Fruit fly (Drosophila melanogaster): ENCODE measurements around the gene Cpr11A.

Gene Cpr11A

DNA sequence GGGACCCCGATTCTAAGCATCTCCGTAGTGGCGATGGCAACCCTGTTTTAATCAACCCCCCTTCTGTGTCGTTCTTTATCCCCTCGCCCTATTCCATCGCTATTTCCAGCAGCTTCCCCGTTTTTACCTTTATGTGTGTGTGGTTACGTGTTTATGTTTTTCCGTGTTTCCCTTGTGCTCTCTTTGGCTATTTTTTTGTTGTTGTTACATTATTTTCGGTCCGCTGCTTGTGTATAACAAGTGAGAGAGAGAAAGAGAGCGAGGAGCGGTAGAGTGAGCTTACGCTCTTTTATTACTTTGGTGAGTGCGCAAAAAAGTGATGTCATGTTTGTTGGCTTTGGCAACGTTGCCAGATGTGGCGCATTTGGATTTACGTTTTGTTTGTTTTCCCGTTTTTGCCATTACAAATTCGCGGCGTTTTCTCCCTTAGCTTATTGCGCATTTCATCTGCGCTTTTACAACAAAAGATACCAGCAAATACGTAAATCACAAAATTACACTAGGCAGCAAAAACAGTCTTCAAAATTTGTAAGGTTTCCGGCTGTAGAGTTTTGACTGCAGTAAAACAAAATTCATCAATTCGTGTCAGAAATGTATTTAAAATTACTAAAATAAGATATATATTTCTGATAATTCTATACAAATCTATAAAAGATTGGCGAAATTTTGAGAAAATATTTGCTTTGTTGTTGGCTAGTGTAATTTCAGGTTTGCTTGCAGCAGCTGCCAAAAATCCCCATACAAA, 16.4 kb upstream of the Cpr11A start:
- TF ChIP-seq CTCF (optimal IDR thresholded peaks at IDR 0.05) (no peak), CG8478 (optimal IDR thresholded peaks at IDR 0.05) (no peak)

DNA sequence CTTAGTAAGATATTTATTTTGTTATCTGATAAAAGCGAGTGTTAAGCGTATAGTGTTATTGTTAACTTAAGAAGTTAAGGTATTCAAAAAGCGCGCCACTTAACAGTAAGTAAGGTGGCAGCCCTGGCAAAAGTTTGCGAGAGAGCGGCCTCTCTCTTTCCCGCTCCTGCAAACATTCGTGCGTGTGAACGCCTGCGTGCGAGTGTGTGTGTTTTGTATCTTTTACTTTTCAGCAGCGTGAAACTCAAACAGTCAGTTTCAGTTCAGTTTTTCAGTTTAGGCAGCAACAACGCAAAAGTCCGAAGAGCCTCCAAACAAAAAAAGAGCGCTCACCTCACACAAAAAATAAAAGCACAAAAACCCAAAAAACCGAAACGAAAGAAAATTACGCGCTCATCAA, 15.4 kb upstream of the Cpr11A start:
- TF ChIP-seq CTCF (optimal IDR thresholded peaks at IDR 0.05) (no peak), CG8478 (optimal IDR thresholded peaks at IDR 0.05) (no peak)

DNA sequence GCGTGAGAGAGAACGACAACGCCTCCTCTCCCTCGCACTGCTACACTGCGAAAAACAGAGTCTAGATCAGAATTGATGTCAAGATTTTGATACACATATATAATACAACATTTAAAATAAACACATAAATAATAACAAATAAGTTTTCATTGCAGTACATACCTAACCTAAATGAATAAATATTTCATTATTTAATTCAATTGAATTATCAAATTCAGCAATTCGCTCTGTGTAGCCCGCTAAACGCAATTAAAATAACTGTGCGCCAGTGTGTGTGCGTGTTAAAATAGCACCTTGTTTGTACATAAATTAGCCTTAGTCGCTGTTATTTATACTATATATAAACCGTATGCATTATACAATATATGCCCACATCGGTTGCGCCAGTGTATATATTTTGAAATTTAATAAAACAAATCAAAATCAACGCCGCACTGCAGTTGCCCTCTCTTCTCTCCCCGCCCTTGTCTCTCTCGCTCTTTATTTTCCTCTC, 14.5 kb upstream of the Cpr11A start:
- TF ChIP-seq CG8478 (optimal IDR thresholded peaks at IDR 0.05) (no peak), CTCF (optimal IDR thresholded peaks at IDR 0.05) (no peak)

DNA sequence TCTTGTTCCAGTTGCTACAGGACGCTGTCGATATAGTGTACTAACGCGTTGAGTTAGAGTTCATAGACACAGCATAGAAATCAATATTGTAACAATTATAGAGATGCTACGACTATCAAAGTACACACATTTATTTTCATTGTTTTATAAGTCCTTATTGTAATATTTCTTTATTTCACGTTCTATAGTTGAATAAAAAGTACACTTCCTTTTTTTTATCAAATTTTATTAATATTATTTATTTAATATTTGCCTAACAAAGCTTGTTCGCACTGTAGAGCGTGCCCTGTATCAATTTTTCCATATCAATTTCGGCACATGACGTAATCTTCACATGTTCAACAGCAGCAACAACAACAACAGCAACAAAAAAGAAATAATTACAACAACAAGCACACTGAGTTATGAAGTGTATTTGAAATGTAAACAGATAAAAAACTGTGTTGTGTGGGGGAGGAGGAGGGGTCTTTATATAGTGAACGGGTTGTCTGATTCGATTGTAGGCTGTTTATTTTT, 12.8 kb upstream of the Cpr11A start:
- TF ChIP-seq CTCF (optimal IDR thresholded peaks at IDR 0.05), result no peak
- no peak for TF ChIP-seq CG8478 (optimal IDR thresholded peaks at IDR 0.05)

DNA sequence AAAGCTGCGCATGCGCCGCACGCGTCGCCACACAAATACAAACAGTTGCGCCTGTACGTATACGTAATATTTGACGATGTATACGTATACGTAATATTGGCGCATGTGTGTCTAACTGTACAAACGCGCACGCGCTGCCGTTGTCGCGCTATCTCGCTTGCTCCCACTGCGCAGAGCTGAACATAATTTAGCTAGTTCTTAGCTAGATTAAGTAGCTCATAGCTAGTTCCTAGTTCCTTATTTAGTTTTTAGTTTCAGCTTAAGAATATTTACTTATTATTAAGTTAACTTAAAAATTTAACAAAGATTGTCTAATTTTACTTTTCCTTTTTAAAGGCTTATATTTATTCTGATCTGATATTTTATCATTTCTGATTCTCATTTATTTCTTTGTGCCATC, 6.5 kb upstream of the Cpr11A start:
- no peak for TF ChIP-seq CG8478 (optimal IDR thresholded peaks at IDR 0.05)
- TF ChIP-seq CTCF (optimal IDR thresholded peaks at IDR 0.05), result no peak

DNA sequence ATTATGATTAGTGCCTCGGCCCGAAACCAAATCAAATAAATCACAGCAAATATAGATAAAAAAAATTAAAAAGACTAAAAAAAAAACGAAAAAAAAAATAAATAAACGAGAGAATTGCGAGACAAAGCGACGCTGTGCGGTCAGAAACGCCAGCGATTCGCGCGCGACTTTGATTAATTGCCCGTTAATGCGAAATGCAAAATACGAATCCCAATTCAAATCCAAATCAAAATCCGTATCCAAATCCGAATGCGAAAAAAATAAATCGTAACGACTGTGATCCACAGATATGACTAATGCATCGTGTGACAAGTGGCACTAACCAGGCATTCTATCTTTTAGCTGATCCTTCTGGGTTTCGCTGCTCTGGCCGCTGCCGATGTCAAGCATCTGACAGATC, 715 bp downstream of the Cpr11A start:
- TF ChIP-seq CG8478 (optimal IDR thresholded peaks at IDR 0.05) (no peak), CTCF (optimal IDR thresholded peaks at IDR 0.05) (no peak)

DNA sequence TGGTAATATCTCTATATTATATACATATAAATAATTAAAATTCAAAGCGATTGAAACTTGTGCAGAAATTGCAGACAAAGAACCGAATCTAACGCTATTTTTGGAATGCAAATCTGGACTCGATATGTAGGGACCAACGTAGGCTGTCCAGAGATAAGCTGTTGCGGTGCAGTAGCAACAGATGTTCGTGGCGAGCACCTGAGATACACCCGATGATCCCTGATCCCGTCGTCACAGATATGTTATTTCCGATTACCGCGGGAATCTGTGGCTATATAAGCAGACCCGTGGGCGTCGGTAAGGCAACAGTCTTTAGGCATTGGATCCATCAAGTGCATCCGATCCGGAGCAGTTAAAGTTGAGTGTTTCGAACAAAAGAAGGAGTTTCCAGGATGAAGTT, 3.2 kb downstream of the Cpr11A start, which contains the start of gene Lsp1alpha:
Gene Lsp1alpha (plus strand): TSS at position 301 of the 400 bp plus-strand sequence.
- TF ChIP-seq CTCF (optimal IDR thresholded peaks at IDR 0.05) (no peak), CG8478 (optimal IDR thresholded peaks at IDR 0.05) (no peak)

DNA sequence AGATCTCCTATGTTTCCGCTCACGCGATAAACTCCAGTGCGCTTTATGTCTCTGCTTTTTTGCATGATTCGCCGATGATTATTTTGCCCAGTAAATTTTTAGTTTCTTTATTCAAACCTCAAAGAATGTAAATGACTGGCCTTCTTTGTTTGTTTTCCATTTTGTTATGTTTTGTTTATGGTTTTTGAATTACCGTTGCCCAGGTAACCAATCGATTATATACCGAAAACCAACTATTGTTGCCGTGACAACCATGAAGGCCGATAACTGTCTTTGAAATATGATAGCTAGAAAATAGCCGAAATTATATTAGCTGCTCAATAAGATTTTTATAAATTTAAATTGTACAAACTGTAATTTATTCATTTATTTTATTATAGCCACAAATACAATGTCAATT, 9.7 kb downstream of the Cpr11A start, which contains the start of gene Mks1:
Gene Mks1 (minus strand): TSS at position 101 of the 400 bp plus-strand sequence.
- TF ChIP-seq CTCF (optimal IDR thresholded peaks at IDR 0.05), result no peak
- no peak for TF ChIP-seq CG8478 (optimal IDR thresholded peaks at IDR 0.05)

DNA sequence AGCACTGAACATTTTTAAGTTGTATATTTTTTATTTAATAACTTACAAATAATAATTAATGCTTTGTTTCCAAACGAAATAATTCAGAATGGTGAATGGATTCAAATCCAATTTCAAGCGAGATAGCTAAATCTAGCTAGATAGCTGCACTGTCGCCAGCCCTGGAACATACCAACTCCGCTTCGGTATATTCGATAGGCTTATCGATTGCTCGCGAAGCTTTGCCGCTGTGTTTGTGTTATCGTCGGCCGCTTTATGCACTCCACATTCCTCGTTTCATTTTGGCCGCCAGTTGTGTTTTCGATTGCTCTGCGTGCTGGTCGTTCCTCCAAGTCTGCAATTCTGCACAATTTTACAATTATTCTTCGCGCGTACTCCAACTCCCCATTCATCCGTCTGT, 10.2 kb downstream of the Cpr11A start, which contains the start of gene mdu:
Gene mdu (plus strand): TSS at position 259 of the 400 bp plus-strand sequence.
- no peak for TF ChIP-seq CTCF (optimal IDR thresholded peaks at IDR 0.05)
- no peak for TF ChIP-seq CG8478 (optimal IDR thresholded peaks at IDR 0.05)

DNA sequence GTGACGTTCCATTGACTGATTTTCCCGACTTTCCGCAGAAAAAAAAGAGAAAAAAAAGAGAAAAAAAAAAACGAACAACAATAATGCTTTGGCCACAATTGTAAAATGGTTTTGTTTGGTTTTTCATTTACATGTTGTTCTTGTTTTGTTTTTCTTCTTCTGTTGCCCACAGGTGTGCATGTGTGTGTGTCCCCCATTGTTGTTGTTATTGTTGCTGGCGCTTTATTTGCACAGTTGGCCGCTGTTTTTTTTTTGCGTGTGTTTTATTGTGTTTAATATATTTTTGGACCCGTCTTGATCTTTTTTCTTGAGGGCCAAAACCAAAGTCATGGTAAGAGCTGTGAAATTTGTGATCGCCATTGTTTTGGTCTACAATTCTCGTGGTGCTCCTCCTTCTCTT, 11.3 kb downstream of the Cpr11A start:
- no peak for TF ChIP-seq CTCF (optimal IDR thresholded peaks at IDR 0.05)
- no peak for TF ChIP-seq CG8478 (optimal IDR thresholded peaks at IDR 0.05)

DNA sequence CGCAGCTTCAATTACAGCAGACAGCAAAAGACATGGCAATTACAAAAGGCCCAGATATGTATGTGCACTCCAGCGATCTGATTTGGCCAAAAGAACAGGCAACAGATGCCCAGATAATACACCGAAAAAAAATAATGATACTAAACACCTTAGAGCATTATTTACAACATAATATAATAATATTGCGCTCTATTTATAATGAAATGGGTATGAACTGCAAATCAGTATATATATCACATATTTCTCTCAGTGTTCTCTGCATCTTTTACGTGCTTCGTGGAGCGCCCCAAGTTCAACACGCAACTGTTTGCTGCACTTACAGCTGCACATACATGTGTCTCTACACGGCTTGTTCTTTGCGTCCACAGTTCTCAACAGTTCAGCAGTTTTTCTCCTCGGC, 20.8 kb downstream of the Cpr11A start:
- no peak for TF ChIP-seq CTCF (optimal IDR thresholded peaks at IDR 0.05)
- no peak for TF ChIP-seq CG8478 (optimal IDR thresholded peaks at IDR 0.05)

DNA sequence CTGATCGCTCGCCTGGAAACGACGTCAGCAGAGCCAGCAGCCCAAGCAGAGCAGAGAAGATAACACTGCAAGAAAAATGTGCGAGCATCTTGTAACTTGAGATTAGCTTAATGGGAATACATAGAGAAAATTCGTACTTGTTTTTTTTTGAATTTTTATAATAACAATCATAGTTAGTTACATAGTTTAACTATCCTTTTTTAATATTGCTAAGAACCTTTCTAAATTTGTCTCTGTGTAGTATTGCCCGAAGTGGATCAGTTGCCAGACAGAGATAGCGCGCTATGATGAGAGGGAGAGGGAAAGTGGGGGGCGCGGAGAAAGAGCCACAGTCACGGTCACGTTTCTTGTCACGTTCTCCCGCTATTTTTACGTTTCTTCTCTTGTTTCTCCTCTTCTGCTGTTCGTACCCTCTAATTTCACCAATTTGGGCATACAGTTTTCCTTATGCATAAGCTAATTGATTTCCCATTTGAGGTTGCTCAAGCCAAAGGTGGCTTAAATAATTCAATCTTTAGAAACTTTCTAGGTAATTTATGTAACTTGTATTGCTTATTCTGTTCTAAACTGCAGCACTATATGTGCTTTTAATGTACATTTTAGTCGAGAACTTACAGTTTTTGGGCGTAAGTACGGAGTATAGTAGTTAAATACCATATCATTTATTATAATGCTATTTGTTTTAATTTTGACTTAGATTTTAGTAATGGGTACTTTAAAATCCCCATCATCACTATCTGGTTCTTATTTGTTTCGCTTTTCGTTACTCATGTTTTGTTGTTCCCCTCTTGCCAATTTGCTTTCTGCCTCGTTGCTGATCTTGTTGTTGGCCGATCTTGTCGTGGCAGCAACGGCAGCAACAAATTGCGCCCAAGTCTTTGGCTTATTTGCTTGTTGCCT, 24.2 kb downstream of the Cpr11A start:
- TF ChIP-seq CTCF (optimal IDR thresholded peaks at IDR 0.05) (no peak), CG8478 (optimal IDR thresholded peaks at IDR 0.05) (no peak)

DNA sequence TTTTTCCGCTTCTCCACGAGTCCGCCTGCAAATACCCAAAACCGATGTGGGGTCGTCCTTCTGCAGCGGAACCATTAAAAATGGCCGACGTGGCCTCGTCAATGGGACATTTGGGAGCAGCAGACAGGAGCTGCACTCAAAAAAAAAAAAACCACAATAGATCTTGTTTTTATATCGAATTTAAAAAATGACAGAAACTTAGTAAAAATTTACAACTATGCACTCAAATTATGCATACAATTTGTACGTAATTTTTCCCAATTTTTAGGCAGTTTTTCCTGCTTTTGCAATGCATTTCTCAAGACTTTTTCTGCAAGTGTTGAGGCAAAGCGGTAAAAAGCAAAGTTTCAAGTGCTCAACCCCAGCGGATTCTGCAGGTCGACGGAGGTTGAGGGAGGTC, 46.8 kb downstream of the Cpr11A start:
- TF ChIP-seq CTCF (optimal IDR thresholded peaks at IDR 0.05) (no peak), CG8478 (optimal IDR thresholded peaks at IDR 0.05) (no peak)

Measured in S2 (cell line).